Worm (Caenorhabditis elegans) whole organism, L4 larva: ENCODE results near the gene pat-12.

Source experiments
- R02D3.7 ChIP-seq: fragments of 150-350 bp; sonication (generic microtip); optimal IDR thresholded peaks from 3 replicates; lab custom pipeline; 2014; ENCODE audit warnings: missing biosample characterization, missing genetic modification characterization
- Y75B8A.6 ChIP-seq: fragments of 200-800 bp; sonication (Bioruptor generic); IDR thresholded peaks from 2 replicates; pipeline ENCODE4 v1.3.6; 2022; ENCODE audit warnings: missing genetic modification reagents, missing genetic modification characterization, missing compliant biosample characterization
- ZK546.5 ChIP-seq, 2 experiments: sonication (generic microtip); optimal IDR thresholded peaks; 2 replicates each; lab custom pipeline; 2017; ENCODE audit warnings: missing biosample characterization in 2 of 2, missing genetic modification characterization in 2 of 2
- aly-2 ChIP-seq: sonication (generic microtip); optimal IDR thresholded peaks from 2 replicates; lab custom pipeline; 2018; ENCODE audit warnings: missing biosample characterization, missing genetic modification characterization
- ama-1 ChIP-seq: fragments of 150-350 bp; optimal IDR thresholded peaks from 2 replicates; lab custom pipeline; 2014; ENCODE audit warnings: inconsistent platforms, mixed read lengths
- ctbp-1 ChIP-seq: fragments of 200-800 bp; sonication (Bioruptor generic); IDR thresholded peaks from 2 replicates; pipeline ENCODE4 v1.3.6; 2022; ENCODE audit warnings: missing genetic modification reagents, missing genetic modification characterization, missing compliant biosample characterization
- hif-1 ChIP-seq, 2 experiments: sonication (generic microtip); optimal IDR thresholded peaks; 2 replicates each; lab custom pipeline; 2016 to 2017; ENCODE audit warnings: missing compliant biosample characterization in 2 of 2, missing genetic modification characterization in 2 of 2, missing genetic modification reagents in 2 of 2, missing genotype in 2 of 2, mild to moderate bottlenecking in 1 of 2
- lin-29 ChIP-seq: fragments of 200-800 bp; sonication (Bioruptor generic); IDR thresholded peaks from 2 replicates; pipeline ENCODE4 v1.3.6; 2022; ENCODE audit warnings: missing genetic modification reagents, missing genetic modification characterization, missing compliant biosample characterization
- lsy-2 ChIP-seq, 2 experiments: fragments of 150-350 bp in 1 of 2; sonication (generic microtip) in 1 of 2; optimal IDR thresholded peaks; 2 replicates each; lab custom pipeline; 2014 to 2017; ENCODE audit warnings: missing biosample characterization in 2 of 2, missing genetic modification characterization in 2 of 2
- nhr-237 ChIP-seq: sonication (generic microtip); optimal IDR thresholded peaks from 2 replicates; lab custom pipeline; 2017; ENCODE audit warnings: missing biosample characterization, missing genetic modification characterization
- snpc-4 ChIP-seq: fragments of 150-350 bp; optimal IDR thresholded peaks from 2 replicates; lab custom pipeline; 2014; ENCODE audit warnings: missing biosample characterization, missing genetic modification characterization
- unc-62 ChIP-seq, 3 experiments: fragments of 150-350 bp in 1 of 3; sonication (generic microtip); optimal IDR thresholded peaks in 2 of 3; peaks in 1 of 3; 1 replicate in 1 of 3; 2 replicates in 2 of 3; lab custom pipeline; 2014 to 2017; ENCODE audit warnings: missing biosample characterization in 3 of 3, missing genetic modification characterization in 3 of 3, missing genetic modification reagents in 3 of 3, missing genotype in 1 of 3
- zag-1 ChIP-seq: fragments of 150-350 bp; optimal IDR thresholded peaks from 2 replicates; lab custom pipeline; 2014; ENCODE audit warnings: missing biosample characterization, missing genetic modification characterization
- zip-11 ChIP-seq: fragments of 200-800 bp; sonication (Bioruptor generic); IDR thresholded peaks from 2 replicates; pipeline ENCODE4 v1.3.6; 2022; ENCODE audit warnings: missing genetic modification characterization, missing compliant biosample characterization

ce11 chrIII:764884-765283 is 12.7 kb upstream of the pat-12 start, which contains the start of gene ptl-1:
- TF ChIP-seq zag-1 (no peak), R02D3.7 (tag; lab: Kevin White, UChicago) (no peak), snpc-4 (tag; lab: Kevin White, UChicago) (no peak), nhr-237 (tag; lab: Kevin White, UChicago) (no peak), unc-62 (GFP tag; optimal IDR thresholded peaks at IDR 0.05 in 1 of 2; lab: Kevin White, UChicago) (peak in 1 of 2 experiments; percentile 71), unc-62 (tag; optimal IDR thresholded peaks at IDR 0.05; lab: Kevin White, UChicago) (no peak), lsy-2 (tag; optimal IDR thresholded peaks at IDR 0.05; lab: Kevin White, UChicago) (no peak), ama-1 (lab: Kevin White, UChicago) (no peak), lin-29 (GFP tag; lab: Robert Waterston, UW) (no peak), aly-2 (tag; lab: Kevin White, UChicago) (no peak), zip-11 (no peak), ctbp-1 (GFP tag; lab: Robert Waterston, UW) (no peak), hif-1 (tag; optimal IDR thresholded peaks at IDR 0.05; lab: Kevin White, UChicago) (no peak), Y75B8A.6 (GFP tag; lab: Robert Waterston, UW) (no peak), ZK546.5 (tag; optimal IDR thresholded peaks at IDR 0.05; lab: Kevin White, UChicago) (no peak)
